Worm (Caenorhabditis elegans) whole organism, L1 larva: ENCODE results near the gene F38A5.22.

ENCODE experiments used
- C04F5.9 ChIP-seq: sonication (generic microtip); optimal IDR thresholded peaks from 2 replicates; lab custom pipeline; 2016; ENCODE audit warnings: missing genetic modification characterization, missing compliant biosample characterization
- C16A3.4 ChIP-seq: fragments of 150-350 bp; optimal IDR thresholded peaks from 2 replicates; lab custom pipeline; 2014; ENCODE audit warnings: missing biosample characterization, missing genetic modification characterization
- C34B4.2 ChIP-seq: sonication (generic microtip); optimal IDR thresholded peaks from 2 replicates; lab custom pipeline; 2017; ENCODE audit warnings: mild to moderate bottlenecking, missing genetic modification characterization, missing compliant biosample characterization
- F16B12.6 ChIP-seq: fragments of 150-350 bp; optimal IDR thresholded peaks from 2 replicates; lab custom pipeline; 2014; ENCODE audit warnings: missing biosample characterization, missing genetic modification characterization
- aha-1 ChIP-seq: fragments of 150-350 bp; optimal IDR thresholded peaks from 2 replicates; lab custom pipeline; 2014; ENCODE audit warnings: missing biosample characterization, missing genetic modification characterization
- alr-1 ChIP-seq: fragments of 200-800 bp; sonication (Bioruptor generic); optimal IDR thresholded peaks from 2 replicates; lab custom pipeline; 2018; ENCODE audit warnings: borderline replicate concordance, mild to moderate bottlenecking, missing genetic modification characterization, missing compliant biosample characterization
- aly-2 ChIP-seq: fragments of 150-350 bp; optimal IDR thresholded peaks from 2 replicates; lab custom pipeline; 2014; ENCODE audit warnings: missing biosample characterization, missing genetic modification characterization
- ama-1 ChIP-seq: fragments of 150-350 bp; optimal IDR thresholded peaks from 2 replicates; lab custom pipeline; 2014
- blmp-1 ChIP-seq: fragments of 150-350 bp; optimal IDR thresholded peaks from 2 replicates; lab custom pipeline; 2014; ENCODE audit warnings: missing biosample characterization, missing genetic modification characterization
- ceh-8 ChIP-seq: fragments of 200-800 bp; sonication (Bioruptor generic); optimal IDR thresholded peaks from 2 replicates; lab custom pipeline; 2018; ENCODE audit warnings: mild to moderate bottlenecking, missing genetic modification characterization, moderate library complexity, missing compliant biosample characterization
- efl-1 ChIP-seq, 4 experiments: fragments of 150-350 bp; optimal IDR thresholded peaks in 3 of 4; peaks in 1 of 4; 1 replicate in 1 of 4; 2 replicates in 3 of 4; lab custom pipeline; 2014; ENCODE audit warnings: missing biosample characterization in 2 of 4, missing genetic modification characterization in 2 of 4, missing genetic modification reagents in 2 of 4
- egl-13 ChIP-seq: sonication (generic microtip); optimal IDR thresholded peaks from 2 replicates; lab custom pipeline; 2016; ENCODE audit warnings: missing genotype, missing genetic modification reagents, missing genetic modification characterization, missing compliant biosample characterization
- egl-27 ChIP-seq, 2 experiments: fragments of 150-350 bp in 1 of 2; sonication (generic microtip); optimal IDR thresholded peaks; 3 replicates each; lab custom pipeline; 2017 to 2018; ENCODE audit warnings: missing biosample characterization in 2 of 2, missing genetic modification characterization in 2 of 2, missing genetic modification reagents in 2 of 2
- ets-5 ChIP-seq: fragments of 200-800 bp; sonication (Bioruptor generic); IDR thresholded peaks from 2 replicates; pipeline ENCODE4 v1.3.6; 2022; ENCODE audit warnings: missing genetic modification characterization, missing compliant biosample characterization
- fkh-10 ChIP-seq: sonication (generic microtip); optimal IDR thresholded peaks from 2 replicates; lab custom pipeline; 2017; ENCODE audit warnings: missing biosample characterization, missing genetic modification reagents, missing genetic modification characterization
- fkh-8 ChIP-seq: sonication (generic microtip); optimal IDR thresholded peaks from 2 replicates; lab custom pipeline; 2016; ENCODE audit warnings: mild to moderate bottlenecking, missing genetic modification characterization, missing compliant biosample characterization
- fos-1 ChIP-seq: fragments of 150-350 bp; optimal IDR thresholded peaks from 2 replicates; lab custom pipeline; 2014; ENCODE audit warnings: missing biosample characterization, missing genetic modification characterization
- hlh-17 ChIP-seq: fragments of 200-800 bp; sonication (Bioruptor generic); optimal IDR thresholded peaks from 2 replicates; lab custom pipeline; 2018; ENCODE audit warnings: missing genetic modification characterization, mild to moderate bottlenecking, missing compliant biosample characterization, moderate library complexity, borderline replicate concordance
- hpl-2 ChIP-seq: fragments of 150-350 bp; optimal IDR thresholded peaks from 2 replicates; lab custom pipeline; 2014; ENCODE audit warnings: missing biosample characterization, missing genetic modification reagents, missing genetic modification characterization
- irx-1 ChIP-seq: sonication (generic microtip); optimal IDR thresholded peaks from 2 replicates; lab custom pipeline; 2016; ENCODE audit warnings: missing genetic modification characterization, missing compliant biosample characterization
- isw-1 ChIP-seq: fragments of 200-800 bp; sonication (Bioruptor generic); IDR thresholded peaks from 2 replicates; pipeline ENCODE4 v1.3.6; 2022; ENCODE audit warnings: missing genetic modification characterization, missing compliant biosample characterization
- jun-1 ChIP-seq: fragments of 150-350 bp; optimal IDR thresholded peaks from 2 replicates; lab custom pipeline; 2014; ENCODE audit warnings: missing biosample characterization, missing genetic modification reagents, missing genetic modification characterization
- lin-13 ChIP-seq: fragments of 150-350 bp; optimal IDR thresholded peaks from 2 replicates; lab custom pipeline; 2014; ENCODE audit warnings: missing biosample characterization, missing genetic modification reagents, missing genetic modification characterization
- lin-14 ChIP-seq: fragments of 200-800 bp; sonication (Bioruptor generic); optimal IDR thresholded peaks from 2 replicates; lab custom pipeline; 2018; ENCODE audit warnings: mild to moderate bottlenecking, missing genetic modification characterization, moderate library complexity, missing compliant biosample characterization
- lin-15B ChIP-seq: fragments of 150-350 bp; sonication (generic microtip); optimal IDR thresholded peaks from 3 replicates; lab custom pipeline; 2014; ENCODE audit warnings: missing biosample characterization, missing genetic modification characterization
- lin-35 ChIP-seq, 2 experiments: fragments of 150-350 bp; optimal IDR thresholded peaks; 2 replicates each; lab custom pipeline; 2014; ENCODE audit warnings: missing biosample characterization in 2 of 2, missing genetic modification characterization in 2 of 2, missing genetic modification reagents in 2 of 2
- lsy-2 ChIP-seq, 2 experiments: fragments of 150-350 bp; optimal IDR thresholded peaks; 2 replicates each; lab custom pipeline; 2014; ENCODE audit warnings: missing biosample characterization in 2 of 2, missing genetic modification characterization in 2 of 2
- mab-9 ChIP-seq: fragments of 200-800 bp; sonication (Bioruptor generic); IDR thresholded peaks from 2 replicates; pipeline ENCODE4 v1.3.6; 2022; ENCODE audit warnings: missing genetic modification reagents, missing genetic modification characterization, missing compliant biosample characterization
- mdl-1 ChIP-seq, 2 experiments: fragments of 150-350 bp; optimal IDR thresholded peaks; 2 replicates each; lab custom pipeline; 2014 to 2017; ENCODE audit warnings: missing biosample characterization in 2 of 2, missing genetic modification characterization in 2 of 2, inconsistent platforms in 1 of 2
- mef-2 ChIP-seq: fragments of 150-350 bp; optimal IDR thresholded peaks from 2 replicates; lab custom pipeline; 2014; ENCODE audit warnings: missing biosample characterization, missing genetic modification characterization
- mep-1 ChIP-seq: fragments of 150-350 bp; optimal IDR thresholded peaks from 2 replicates; lab custom pipeline; 2014; ENCODE audit warnings: missing biosample characterization, missing genetic modification characterization
- nhr-12 ChIP-seq: sonication (generic microtip); optimal IDR thresholded peaks from 2 replicates; lab custom pipeline; 2017; ENCODE audit warnings: missing biosample characterization, missing genetic modification characterization
- nhr-20 ChIP-seq: sonication (generic microtip); optimal IDR thresholded peaks from 2 replicates; lab custom pipeline; 2016; ENCODE audit warnings: mild to moderate bottlenecking, missing genetic modification characterization, missing compliant biosample characterization
- nhr-237 ChIP-seq: fragments of 150-350 bp; optimal IDR thresholded peaks from 2 replicates; lab custom pipeline; 2014; ENCODE audit warnings: missing biosample characterization, missing genetic modification characterization
- nhr-28 ChIP-seq: fragments of 150-350 bp; optimal IDR thresholded peaks from 2 replicates; lab custom pipeline; 2014; ENCODE audit warnings: missing biosample characterization, missing genetic modification characterization
- nhr-47 ChIP-seq: sonication (generic microtip); optimal IDR thresholded peaks from 2 replicates; lab custom pipeline; 2016; ENCODE audit warnings: mild to moderate bottlenecking, missing genetic modification characterization, moderate library complexity, missing compliant biosample characterization
- nhr-76 ChIP-seq: sonication (generic microtip); optimal IDR thresholded peaks from 2 replicates; lab custom pipeline; 2017; ENCODE audit warnings: missing biosample characterization, missing genetic modification characterization
- nhr-77 ChIP-seq: fragments of 150-350 bp; optimal IDR thresholded peaks from 2 replicates; lab custom pipeline; 2014; ENCODE audit warnings: missing biosample characterization, missing genetic modification characterization
- nhr-85 ChIP-seq: sonication (generic microtip); peaks from one replicate; lab custom pipeline; 2016; ENCODE audit warnings: missing genetic modification characterization, inconsistent platforms, missing compliant biosample characterization
- nhr-90 ChIP-seq: sonication (generic microtip); optimal IDR thresholded peaks from 2 replicates; lab custom pipeline; 2016; ENCODE audit warnings: mild to moderate bottlenecking, missing genetic modification characterization, missing compliant biosample characterization; ENCODE audit not compliant: poor library complexity
- pax-3 ChIP-seq: fragments of 200-800 bp; sonication (Bioruptor generic); optimal IDR thresholded peaks from 2 replicates; lab custom pipeline; 2018; ENCODE audit warnings: mild to moderate bottlenecking, missing genetic modification characterization, moderate library complexity, missing compliant biosample characterization
- pqm-1 ChIP-seq: sonication (generic microtip); optimal IDR thresholded peaks from 3 replicates; lab custom pipeline; 2017; ENCODE audit warnings: missing biosample characterization, missing genetic modification characterization
- rnt-1 ChIP-seq: sonication (generic microtip); optimal IDR thresholded peaks from 2 replicates; lab custom pipeline; 2016; ENCODE audit warnings: mild to moderate bottlenecking, missing genetic modification characterization, moderate library complexity, missing compliant biosample characterization
- snu-23 ChIP-seq: sonication (generic microtip); optimal IDR thresholded peaks from 2 replicates; lab custom pipeline; 2016; ENCODE audit warnings: missing genetic modification characterization, missing compliant biosample characterization
- sptf-1 ChIP-seq: fragments of 150-350 bp; optimal IDR thresholded peaks from 2 replicates; lab custom pipeline; 2014; ENCODE audit warnings: missing biosample characterization, missing genetic modification characterization
- sup-37 ChIP-seq: fragments of 200-800 bp; sonication (Bioruptor generic); optimal IDR thresholded peaks from 2 replicates; lab custom pipeline; 2018; ENCODE audit warnings: mild to moderate bottlenecking, missing genetic modification characterization, missing compliant biosample characterization
- swsn-7 ChIP-seq: sonication (generic microtip); optimal IDR thresholded peaks from 2 replicates; lab custom pipeline; 2016; ENCODE audit warnings: missing genetic modification characterization, missing compliant biosample characterization
- tlp-1 ChIP-seq: fragments of 150-350 bp; optimal IDR thresholded peaks from 2 replicates; lab custom pipeline; 2014; ENCODE audit warnings: missing biosample characterization, missing genetic modification characterization
- unc-130 ChIP-seq: fragments of 150-350 bp; optimal IDR thresholded peaks from 2 replicates; lab custom pipeline; 2017; ENCODE audit warnings: missing biosample characterization, missing genetic modification characterization, inconsistent platforms
- unc-30 ChIP-seq: sonication (generic microtip); optimal IDR thresholded peaks from 2 replicates; lab custom pipeline; 2017; ENCODE audit warnings: missing biosample characterization, missing genetic modification characterization
- unc-62 ChIP-seq: fragments of 150-350 bp; optimal IDR thresholded peaks from 2 replicates; lab custom pipeline; 2014; ENCODE audit warnings: missing biosample characterization, missing genetic modification reagents, missing genetic modification characterization
- unc-98 ChIP-seq: fragments of 200-800 bp; sonication (Bioruptor generic); IDR thresholded peaks from 2 replicates; pipeline ENCODE4 v1.3.6; 2022; ENCODE audit warnings: missing genetic modification characterization, missing compliant biosample characterization
- vab-15 ChIP-seq: sonication (generic microtip); optimal IDR thresholded peaks from 2 replicates; lab custom pipeline; 2017; ENCODE audit warnings: missing genotype, mild to moderate bottlenecking, missing genetic modification characterization, missing compliant biosample characterization
- zag-1 ChIP-seq: fragments of 150-350 bp; optimal IDR thresholded peaks from 2 replicates; lab custom pipeline; 2014; ENCODE audit warnings: missing biosample characterization, missing genetic modification characterization
- ztf-4 ChIP-seq: fragments of 150-350 bp; optimal IDR thresholded peaks from 2 replicates; lab custom pipeline; 2014; ENCODE audit warnings: missing biosample characterization, missing genetic modification characterization

F38A5.22 gene

ce11 chrIV:6622142-6622541, 26.4 kb upstream of the F38A5.22 start:
- no peak for TF ChIP-seq nhr-47
- peak; percentile 35 for TF ChIP-seq nhr-90 (tag; lab: Kevin White, UChicago)
- no peak for TF ChIP-seq aly-2 (tag; lab: Kevin White, UChicago)
- no peak for TF ChIP-seq C16A3.4 (tag; lab: Kevin White, UChicago)
- peak; percentile 33 for TF ChIP-seq nhr-20
- TF ChIP-seq nhr-77, result no peak
- TF ChIP-seq unc-130 (tag; lab: Kevin White, UChicago), result no peak
- no peak for TF ChIP-seq hpl-2 (GFP tag; lab: Kevin White, UChicago)
- no peak for TF ChIP-seq swsn-7 (tag; lab: Kevin White, UChicago)
- no peak for TF ChIP-seq vab-15
- no peak for TF ChIP-seq fos-1 (tag; lab: Kevin White, UChicago)
- no peak for TF ChIP-seq fkh-8 (tag; lab: Kevin White, UChicago)
- no peak for TF ChIP-seq alr-1 (tag; lab: Kevin White, UChicago)
- TF ChIP-seq unc-30 (tag; lab: Kevin White, UChicago), result no peak
- no peak for TF ChIP-seq lin-13 (GFP tag; lab: Kevin White, UChicago)
- no peak for TF ChIP-seq C04F5.9 (tag; lab: Kevin White, UChicago)
- TF ChIP-seq jun-1, result no peak
- TF ChIP-seq egl-13, result no peak
- TF ChIP-seq mdl-1 (tag; optimal IDR thresholded peaks at IDR 0.05; lab: Kevin White, UChicago), result no peak
- TF ChIP-seq rnt-1, result no peak
- peak; percentile 13 to 17 for TF ChIP-seq efl-1 (optimal IDR thresholded peaks at IDR 0.05; lab: Kevin White, UChicago)
- peak; percentile 20 to 91 for TF ChIP-seq efl-1 (GFP tag; optimal IDR thresholded peaks at IDR 0.05 in 1 of 2; lab: Kevin White, UChicago)
- TF ChIP-seq blmp-1 (tag; lab: Kevin White, UChicago), result peak; percentile 46
- TF ChIP-seq mef-2 (tag; lab: Kevin White, UChicago), result no peak
- no peak for TF ChIP-seq unc-98 (GFP tag; lab: Robert Waterston, UW)
- TF ChIP-seq F16B12.6 (tag; lab: Kevin White, UChicago), result no peak
- no peak for TF ChIP-seq unc-62
- TF ChIP-seq nhr-85 (tag; lab: Kevin White, UChicago), result peak; percentile 71
- TF ChIP-seq mab-9 (GFP tag; lab: Robert Waterston, UW), result no peak
- no peak for TF ChIP-seq lin-15B (tag; lab: Kevin White, UChicago)
- no peak for TF ChIP-seq sup-37 (GFP tag; lab: Kevin White, UChicago)
- TF ChIP-seq lin-14 (GFP tag; lab: Kevin White, UChicago), result peak; percentile 94
- no peak for TF ChIP-seq nhr-12
- TF ChIP-seq nhr-28 (tag; lab: Kevin White, UChicago), result no peak
- no peak for TF ChIP-seq zag-1 (tag; lab: Kevin White, UChicago)
- TF ChIP-seq ztf-4 (tag; lab: Kevin White, UChicago), result no peak
- no peak for TF ChIP-seq aha-1 (tag; lab: Kevin White, UChicago)
- no peak for TF ChIP-seq pqm-1 (tag; lab: Kevin White, UChicago)
- TF ChIP-seq ama-1 (lab: Kevin White, UChicago), result no peak
- no peak for TF ChIP-seq tlp-1 (tag; lab: Kevin White, UChicago)
- no peak for TF ChIP-seq nhr-76 (tag; lab: Kevin White, UChicago)
- TF ChIP-seq egl-27 (tag; optimal IDR thresholded peaks at IDR 0.05; lab: Kevin White, UChicago), result no peak
- TF ChIP-seq isw-1 (GFP tag; lab: Robert Waterston, UW), result no peak
- no peak for TF ChIP-seq irx-1
- peak; percentile 42 for TF ChIP-seq mep-1
- TF ChIP-seq snu-23, result peak; percentile 43
- TF ChIP-seq ets-5 (GFP tag; lab: Robert Waterston, UW), result no peak
- no peak for TF ChIP-seq fkh-10 (GFP tag; lab: Kevin White, UChicago)
- no peak for TF ChIP-seq pax-3
- TF ChIP-seq sptf-1 (tag; lab: Kevin White, UChicago), result no peak
- peak; percentile 17 for TF ChIP-seq nhr-237 (tag; lab: Kevin White, UChicago)
- TF ChIP-seq lin-35 (GFP tag; optimal IDR thresholded peaks at IDR 0.05; lab: Kevin White, UChicago), result peak in 1 of 2 experiments; percentile 47
- no peak for TF ChIP-seq hlh-17 (GFP tag; lab: Kevin White, UChicago)
- no peak for TF ChIP-seq C34B4.2 (tag; lab: Kevin White, UChicago)
- TF ChIP-seq ceh-8 (GFP tag; lab: Kevin White, UChicago), result no peak
- TF ChIP-seq lsy-2 (tag; optimal IDR thresholded peaks at IDR 0.05; lab: Kevin White, UChicago), result peak in 1 of 2 experiments; percentile 43
